Fruit fly (Drosophila melanogaster): ENCODE data around the gene CG33128.
A peak's percentile ranks its signal among the peaks of the same experiment; 100 is the strongest.

CG33128 gene

DNA sequence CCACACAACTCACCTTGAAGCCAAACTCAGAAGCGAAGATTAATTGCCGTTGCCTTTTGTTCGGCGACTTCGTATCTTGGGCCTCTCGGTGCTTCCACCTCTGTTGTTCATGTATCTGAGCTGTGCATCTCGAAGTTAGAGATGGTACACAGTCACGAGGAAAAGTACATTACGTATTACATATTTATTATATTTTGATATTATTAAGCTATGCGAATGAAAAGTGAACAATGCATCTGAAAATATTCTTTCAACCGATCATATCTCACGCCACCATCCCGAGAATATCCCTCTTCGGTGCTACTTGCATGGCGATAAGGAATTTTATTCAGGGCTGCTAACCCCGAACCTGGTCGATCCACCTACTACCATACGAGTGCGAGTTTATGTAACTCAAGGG, 48.8 kb upstream of the CG33128 start (continued):
- no peak for TF ChIP-seq CG4707 (GFP tag; optimal IDR thresholded peaks at IDR 0.05)
- no peak for TF ChIP-seq odd (GFP tag; optimal IDR thresholded peaks at IDR 0.05)
- no peak for TF ChIP-seq HmgZ (tag; optimal IDR thresholded peaks at IDR 0.05)
- TF ChIP-seq E2f1 (GFP tag; IDR thresholded peaks at IDR 0.05), result no peak
- no peak for TF ChIP-seq nau (GFP tag; optimal IDR thresholded peaks at IDR 0.05)
- TF ChIP-seq Nf-YA (GFP tag; IDR thresholded peaks at IDR 0.05), result no peak
- no peak for TF ChIP-seq Mes4 (GFP tag; optimal IDR thresholded peaks at IDR 0.05)
- no peak for TF ChIP-seq psq (GFP tag; optimal IDR thresholded peaks at IDR 0.05)
- peak; percentile 39 for TF ChIP-seq CG10267 (tag; optimal IDR thresholded peaks at IDR 0.05)
- no peak for TF ChIP-seq CG4328 (GFP tag; optimal IDR thresholded peaks at IDR 0.05)
- no peak for TF ChIP-seq Fer3 (tag; optimal IDR thresholded peaks at IDR 0.05)
- TF ChIP-seq Taf1 (GFP tag; IDR thresholded peaks at IDR 0.05), result no peak
- TF ChIP-seq Ravus (GFP tag; IDR thresholded peaks at IDR 0.05), result no peak
- TF ChIP-seq rib (GFP tag; IDR thresholded peaks at IDR 0.05), result no peak
- no peak for TF ChIP-seq Hr51 (GFP tag; optimal IDR thresholded peaks at IDR 0.05)
- no peak for TF ChIP-seq caup (GFP tag; optimal IDR thresholded peaks at IDR 0.05; ENCODE audit: severe bottlenecking)
- no peak for TF ChIP-seq dati (GFP tag; IDR thresholded peaks at IDR 0.05)
- TF ChIP-seq Scr (GFP tag; IDR thresholded peaks at IDR 0.05; ENCODE audit: partially characterized antibody), result peak; percentile 63
- TF ChIP-seq zen2 (GFP tag; IDR thresholded peaks at IDR 0.05; ENCODE audit: partially characterized antibody), result no peak; the same call in 2 of the 3 replicates
- no peak for TF ChIP-seq Ets97D (GFP tag; optimal IDR thresholded peaks at IDR 0.05)
- no peak for TF ChIP-seq CG14667 (GFP tag; IDR thresholded peaks at IDR 0.05)
- TF ChIP-seq CG12071 (GFP tag; optimal IDR thresholded peaks at IDR 0.05), result no peak
- no peak for TF ChIP-seq cas (GFP tag; IDR thresholded peaks at IDR 0.05)
- TF ChIP-seq Sox102F (GFP tag; optimal IDR thresholded peaks at IDR 0.05), result peak; percentile 35
- no peak for TF ChIP-seq CTCF (GFP tag; optimal IDR thresholded peaks at IDR 0.05)
- TF ChIP-seq ham (GFP tag; IDR thresholded peaks at IDR 0.05), result no peak
- no peak for TF ChIP-seq zfh2 (GFP tag; optimal IDR thresholded peaks at IDR 0.05)
- no peak for TF ChIP-seq Hr39 (optimal IDR thresholded peaks at IDR 0.05)
- TF ChIP-seq Dfd (GFP tag; optimal IDR thresholded peaks at IDR 0.05), result no peak
- peak; percentile 51 for TF ChIP-seq CG10979 (tag; optimal IDR thresholded peaks at IDR 0.05)
- TF ChIP-seq CG5180 (GFP tag; optimal IDR thresholded peaks at IDR 0.05), result peak; percentile 13
- TF ChIP-seq GATAe (GFP tag; conservative IDR thresholded peaks at IDR 0.05), result no peak
- no peak for TF ChIP-seq tna (GFP tag; IDR thresholded peaks at IDR 0.05; ENCODE audit: partially characterized antibody)
- no peak for TF ChIP-seq bigmax (GFP tag; optimal IDR thresholded peaks at IDR 0.05)
- TF ChIP-seq Blimp-1 (GFP tag; optimal IDR thresholded peaks at IDR 0.05), result peak; percentile 51
- TF ChIP-seq gfzf (GFP tag; optimal IDR thresholded peaks at IDR 0.05), result no peak
- TF ChIP-seq CG14965 (GFP tag; optimal IDR thresholded peaks at IDR 0.05; ENCODE audit: borderline replicate concordance), result no peak
- no peak for TF ChIP-seq Gsc (GFP tag; IDR thresholded peaks at IDR 0.05)
- no peak for TF ChIP-seq CG8281 (tag; optimal IDR thresholded peaks at IDR 0.05)
- TF ChIP-seq ro (GFP tag; IDR thresholded peaks at IDR 0.05), result no peak
- no peak for TF ChIP-seq CG1792 (GFP tag; optimal IDR thresholded peaks at IDR 0.05)
- TF ChIP-seq repo (GFP tag; optimal IDR thresholded peaks at IDR 0.05), result no peak
- TF ChIP-seq CG30403 (GFP tag; optimal IDR thresholded peaks at IDR 0.05), result peak; percentile 20
- no peak for TF ChIP-seq CG1832 (GFP tag; optimal IDR thresholded peaks at IDR 0.05)
- no peak for TF ChIP-seq Usf (GFP tag; optimal IDR thresholded peaks at IDR 0.05)
- TF ChIP-seq Vsx1 (GFP tag; optimal IDR thresholded peaks at IDR 0.05), result no peak
- TF ChIP-seq YL-1 (GFP tag; optimal IDR thresholded peaks at IDR 0.05), result no peak
- no peak for TF ChIP-seq org-1 (GFP tag; optimal IDR thresholded peaks at IDR 0.05)
- TF ChIP-seq NFAT (GFP tag; IDR thresholded peaks at IDR 0.05), result no peak
- no peak for TF ChIP-seq vnd (GFP tag; IDR thresholded peaks at IDR 0.05; ENCODE audit: partially characterized antibody)
- no peak for TF ChIP-seq CG17385 (GFP tag; optimal IDR thresholded peaks at IDR 0.05)
- no peak for TF ChIP-seq mld (GFP tag; IDR thresholded peaks at IDR 0.05; ENCODE audit: partially characterized antibody)
